Worm (Caenorhabditis elegans) whole organism, L1 larva: Measurements from ENCODE around the gene his-41.

Experiments used
- alr-1 ChIP-seq: fragments of 200-800 bp; sonication (Bioruptor generic); optimal IDR thresholded peaks from 2 replicates; lab custom pipeline; 2018; ENCODE audit warnings: borderline replicate concordance, mild to moderate bottlenecking, missing genetic modification characterization, missing compliant biosample characterization
- aly-2 ChIP-seq: fragments of 150-350 bp; optimal IDR thresholded peaks from 2 replicates; lab custom pipeline; 2014; ENCODE audit warnings: missing biosample characterization, missing genetic modification characterization
- dsc-1 ChIP-seq: sonication (generic microtip); optimal IDR thresholded peaks from 2 replicates; lab custom pipeline; 2016; ENCODE audit warnings: mild to moderate bottlenecking, missing genetic modification characterization, missing compliant biosample characterization
- elt-2 ChIP-seq: sonication (generic microtip); optimal IDR thresholded peaks from 2 replicates; lab custom pipeline; 2016; ENCODE audit warnings: missing genetic modification characterization, mild to moderate bottlenecking, inconsistent platforms, missing compliant biosample characterization, missing genetic modification reagents
- nhr-237 ChIP-seq: fragments of 150-350 bp; optimal IDR thresholded peaks from 2 replicates; lab custom pipeline; 2014; ENCODE audit warnings: missing biosample characterization, missing genetic modification characterization
- nhr-47 ChIP-seq: sonication (generic microtip); optimal IDR thresholded peaks from 2 replicates; lab custom pipeline; 2016; ENCODE audit warnings: mild to moderate bottlenecking, missing genetic modification characterization, moderate library complexity, missing compliant biosample characterization
- pag-3 ChIP-seq: sonication (generic microtip); optimal IDR thresholded peaks from 2 replicates; lab custom pipeline; 2017; ENCODE audit warnings: missing genetic modification characterization, mild to moderate bottlenecking, missing compliant biosample characterization, antibody characterized with exemption, borderline replicate concordance; ENCODE audit not compliant: insufficient read depth
- pqm-1 ChIP-seq: sonication (generic microtip); optimal IDR thresholded peaks from 3 replicates; lab custom pipeline; 2017; ENCODE audit warnings: missing biosample characterization, missing genetic modification characterization
- sox-4 ChIP-seq: sonication (generic microtip); optimal IDR thresholded peaks from 2 replicates; lab custom pipeline; 2016; ENCODE audit warnings: missing genetic modification characterization, missing compliant biosample characterization
- tbx-2 ChIP-seq: sonication (generic microtip); optimal IDR thresholded peaks from 2 replicates; lab custom pipeline; 2016; ENCODE audit warnings: missing genetic modification characterization, missing compliant biosample characterization
- zag-1 ChIP-seq: fragments of 150-350 bp; optimal IDR thresholded peaks from 2 replicates; lab custom pipeline; 2014; ENCODE audit warnings: missing biosample characterization, missing genetic modification characterization
- ztf-4 ChIP-seq: fragments of 150-350 bp; optimal IDR thresholded peaks from 2 replicates; lab custom pipeline; 2014; ENCODE audit warnings: missing biosample characterization, missing genetic modification characterization

- TF ChIP-seq nhr-237, result no peak
- no peak for TF ChIP-seq ztf-4 (tag; lab: Kevin White, UChicago)
- no peak for TF ChIP-seq nhr-47 (tag; lab: Kevin White, UChicago)
- TF ChIP-seq sox-4, result no peak
- no peak for TF ChIP-seq pqm-1 (tag; lab: Kevin White, UChicago)
- no peak for TF ChIP-seq tbx-2 (tag; lab: Kevin White, UChicago)
- TF ChIP-seq pag-3 (tag; lab: Kevin White, UChicago), result no peak
- no peak for TF ChIP-seq alr-1 (tag; lab: Kevin White, UChicago)
- TF ChIP-seq aly-2, result no peak
- peak; percentile 77 for TF ChIP-seq elt-2
- TF ChIP-seq zag-1, result no peak
- no peak for TF ChIP-seq dsc-1 (tag; lab: Kevin White, UChicago)
Observed at ce11 chrV:9526470-9526869, 18.9 kb upstream of the his-41 start, which contains the start of gene C50F4.1.
